Worm (Caenorhabditis elegans) whole organism, L2 larva: ENCODE results near the gene C08F1.6.
A peak's percentile ranks its signal among the peaks of the same experiment; 100 is the strongest.
"Not testable (repeated sequence)": the region's sequence is repeated elsewhere in the genome, so short reads cannot be mapped to it uniquely, and the experiment has no call there.

Experiments
- C34F6.9 ChIP-seq: fragments of 150-350 bp; optimal IDR thresholded peaks from 2 replicates; lab custom pipeline; 2014; ENCODE audit warnings: missing biosample characterization, missing genetic modification characterization
- R02D3.7 ChIP-seq: fragments of 150-350 bp; optimal IDR thresholded peaks from 2 replicates; lab custom pipeline; 2014; ENCODE audit warnings: missing biosample characterization, missing genetic modification characterization
- ZK546.5 ChIP-seq: sonication (generic microtip); optimal IDR thresholded peaks from 2 replicates; lab custom pipeline; 2017; ENCODE audit warnings: missing biosample characterization, missing genetic modification characterization
- alr-1 ChIP-seq: fragments of 150-350 bp; optimal IDR thresholded peaks from 2 replicates; lab custom pipeline; 2014; ENCODE audit warnings: missing biosample characterization, missing genetic modification characterization
- aly-2 ChIP-seq: fragments of 150-350 bp; optimal IDR thresholded peaks from 2 replicates; lab custom pipeline; 2014; ENCODE audit warnings: missing biosample characterization, missing genetic modification characterization
- ama-1 ChIP-seq: fragments of 150-350 bp; optimal IDR thresholded peaks from 2 replicates; lab custom pipeline; 2018; ENCODE audit warnings: inconsistent platforms
- blmp-1 ChIP-seq: sonication (generic microtip); optimal IDR thresholded peaks from 2 replicates; lab custom pipeline; 2017; ENCODE audit warnings: missing genetic modification characterization, mild to moderate bottlenecking, missing compliant biosample characterization, antibody characterized with exemption, moderate library complexity; ENCODE audit not compliant: insufficient read depth
- ceh-82 ChIP-seq: fragments of 150-350 bp; optimal IDR thresholded peaks from 2 replicates; lab custom pipeline; 2014; ENCODE audit warnings: missing biosample characterization, missing genetic modification characterization
- crh-2 ChIP-seq: sonication (generic microtip); optimal IDR thresholded peaks from 2 replicates; lab custom pipeline; 2017; ENCODE audit warnings: missing biosample characterization, missing genetic modification characterization
- egl-27 ChIP-seq: sonication (generic microtip); optimal IDR thresholded peaks from 3 replicates; lab custom pipeline; 2017; ENCODE audit warnings: missing biosample characterization, missing genetic modification reagents, missing genetic modification characterization
- elt-1 ChIP-seq: fragments of 150-350 bp; optimal IDR thresholded peaks from 2 replicates; lab custom pipeline; 2014; ENCODE audit warnings: missing biosample characterization, missing genetic modification characterization
- elt-3 ChIP-seq: sonication (generic microtip); optimal IDR thresholded peaks from 2 replicates; lab custom pipeline; 2017; ENCODE audit warnings: missing biosample characterization, missing genetic modification characterization
- fos-1 ChIP-seq: fragments of 150-350 bp; optimal IDR thresholded peaks from 2 replicates; lab custom pipeline; 2014; ENCODE audit warnings: missing biosample characterization, missing genetic modification characterization
- gmeb-1 ChIP-seq: fragments of 150-350 bp; optimal IDR thresholded peaks from 2 replicates; lab custom pipeline; 2014; ENCODE audit warnings: missing biosample characterization, missing genetic modification characterization
- lin-13 ChIP-seq: fragments of 150-350 bp; optimal IDR thresholded peaks from 2 replicates; lab custom pipeline; 2014; ENCODE audit warnings: missing biosample characterization, missing genetic modification reagents, missing genetic modification characterization
- lin-39 ChIP-seq: fragments of 150-350 bp; optimal IDR thresholded peaks from 2 replicates; lab custom pipeline; 2014; ENCODE audit warnings: missing biosample characterization, missing genetic modification reagents, missing genetic modification characterization
- lsy-2 ChIP-seq, 2 experiments: fragments of 150-350 bp in 1 of 2; sonication (generic microtip) in 1 of 2; optimal IDR thresholded peaks; 2 replicates each; lab custom pipeline; 2014 to 2017; ENCODE audit warnings: missing biosample characterization in 2 of 2, missing genetic modification characterization in 2 of 2
- mab-5 ChIP-seq: fragments of 150-350 bp; optimal IDR thresholded peaks from 2 replicates; lab custom pipeline; 2014; ENCODE audit warnings: missing biosample characterization, missing genetic modification characterization
- mbf-1 ChIP-seq: sonication (generic microtip); optimal IDR thresholded peaks from 2 replicates; lab custom pipeline; 2017; ENCODE audit warnings: missing biosample characterization, missing genetic modification characterization
- mdl-1 ChIP-seq, 2 experiments: fragments of 150-350 bp in 1 of 2; sonication (generic microtip) in 1 of 2; optimal IDR thresholded peaks; 2 replicates each; lab custom pipeline; 2017; ENCODE audit warnings: missing biosample characterization in 2 of 2, missing genetic modification characterization in 2 of 2
- nhr-11 ChIP-seq: fragments of 150-350 bp; optimal IDR thresholded peaks from 2 replicates; lab custom pipeline; 2014; ENCODE audit warnings: missing biosample characterization, missing genetic modification characterization
- nhr-12 ChIP-seq: fragments of 150-350 bp; optimal IDR thresholded peaks from 2 replicates; lab custom pipeline; 2014; ENCODE audit warnings: missing biosample characterization, missing genetic modification characterization
- nhr-129 ChIP-seq: fragments of 150-350 bp; optimal IDR thresholded peaks from 2 replicates; lab custom pipeline; 2014; ENCODE audit warnings: missing biosample characterization, missing genetic modification characterization
- nhr-21 ChIP-seq: fragments of 150-350 bp; optimal IDR thresholded peaks from 2 replicates; lab custom pipeline; 2014; ENCODE audit warnings: missing biosample characterization, missing genetic modification characterization
- nhr-237 ChIP-seq: fragments of 150-350 bp; optimal IDR thresholded peaks from 2 replicates; lab custom pipeline; 2014; ENCODE audit warnings: missing biosample characterization, missing genetic modification characterization
- nhr-25 ChIP-seq: fragments of 150-350 bp; sonication (generic microtip); optimal IDR thresholded peaks from 3 replicates; lab custom pipeline; 2014; ENCODE audit warnings: missing biosample characterization, missing genetic modification characterization
- nhr-6 ChIP-seq: fragments of 150-350 bp; optimal IDR thresholded peaks from 2 replicates; lab custom pipeline; 2014; ENCODE audit warnings: missing biosample characterization, missing genetic modification characterization
- sem-4 ChIP-seq: fragments of 150-350 bp; optimal IDR thresholded peaks from 2 replicates; lab custom pipeline; 2014; ENCODE audit warnings: missing biosample characterization, missing genetic modification reagents, missing genetic modification characterization
- sma-3 ChIP-seq: sonication (generic microtip); optimal IDR thresholded peaks from 2 replicates; lab custom pipeline; 2016; ENCODE audit warnings: missing genetic modification reagents, missing genetic modification characterization, missing compliant biosample characterization
- sma-9 ChIP-seq, 2 experiments: fragments of 150-350 bp in 1 of 2; sonication (generic microtip) in 1 of 2; optimal IDR thresholded peaks; 2 replicates each; lab custom pipeline; 2014 to 2016; ENCODE audit warnings: missing genetic modification characterization in 2 of 2, mild to moderate bottlenecking in 1 of 2, missing biosample characterization in 1 of 2, missing compliant biosample characterization in 1 of 2, missing genetic modification reagents in 1 of 2, moderate library complexity in 1 of 2
- snpc-4 ChIP-seq: fragments of 150-350 bp; optimal IDR thresholded peaks from 2 replicates; lab custom pipeline; 2014; ENCODE audit warnings: missing biosample characterization, missing genetic modification characterization
- unc-55 ChIP-seq: fragments of 150-350 bp; sonication (generic microtip); optimal IDR thresholded peaks from 3 replicates; lab custom pipeline; 2014; ENCODE audit warnings: missing biosample characterization, missing genetic modification reagents, missing genetic modification characterization
- unc-62 ChIP-seq: fragments of 150-350 bp; optimal IDR thresholded peaks from 2 replicates; lab custom pipeline; 2014; ENCODE audit warnings: missing biosample characterization, missing genetic modification reagents, missing genetic modification characterization
- zag-1 ChIP-seq: fragments of 150-350 bp; optimal IDR thresholded peaks from 2 replicates; lab custom pipeline; 2014; ENCODE audit warnings: missing biosample characterization, missing genetic modification characterization
- ztf-1 ChIP-seq: fragments of 200-800 bp; sonication (Bioruptor generic); conservative IDR thresholded peaks from 2 replicates; pipeline ENCODE4 v1.3.6; 2022; ENCODE audit warnings: missing genetic modification characterization, missing compliant biosample characterization
- ztf-4 ChIP-seq: fragments of 150-350 bp; optimal IDR thresholded peaks from 2 replicates; lab custom pipeline; 2014; ENCODE audit warnings: missing biosample characterization, missing genetic modification characterization

The C08F1.6 gene

DNA sequence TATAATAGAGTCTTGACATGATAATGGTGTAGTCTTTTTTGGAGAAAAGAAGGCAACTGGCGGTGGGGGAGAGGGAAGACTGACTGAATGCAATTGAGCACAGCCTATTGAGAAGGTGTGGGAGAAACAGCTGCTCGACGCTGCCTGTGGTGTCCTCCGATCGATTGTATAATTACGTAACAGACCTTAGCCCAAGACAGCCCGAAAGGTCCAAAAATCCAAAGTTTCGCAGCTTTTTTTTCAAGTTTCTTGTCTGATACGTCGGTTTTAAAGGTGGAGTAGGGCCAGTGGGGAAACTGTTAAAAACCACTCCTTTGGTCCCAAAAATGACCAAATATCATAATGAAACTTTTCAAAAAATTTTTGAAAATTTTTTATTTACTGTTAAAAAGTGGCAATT lies at the start of gene C08F1.6, which contains the start of gene fbxb-13:
C08F1.6 (minus strand) TSS at position 101 of the 400 bp plus-strand sequence.
fbxb-13 (plus strand) TSS at position 191 of the 400 bp plus-strand sequence.
- TF ChIP-seq nhr-6 (tag; lab: Kevin White, UChicago) (no peak), egl-27 (tag; lab: Kevin White, UChicago) (no peak), elt-1 (no peak), alr-1 (tag; lab: Kevin White, UChicago) (no peak), nhr-237 (tag; lab: Kevin White, UChicago) (no peak), lin-39 (no peak), ZK546.5 (no peak), fos-1 (tag; lab: Kevin White, UChicago) (no peak), R02D3.7 (tag; lab: Kevin White, UChicago) (no peak), aly-2 (tag; lab: Kevin White, UChicago) (no peak), ztf-1 (no peak), nhr-21 (no peak), crh-2 (tag; lab: Kevin White, UChicago) (no peak), ama-1 (lab: Kevin White, UChicago) (no peak), unc-62 (GFP tag; lab: Kevin White, UChicago) (no peak)

DNA sequence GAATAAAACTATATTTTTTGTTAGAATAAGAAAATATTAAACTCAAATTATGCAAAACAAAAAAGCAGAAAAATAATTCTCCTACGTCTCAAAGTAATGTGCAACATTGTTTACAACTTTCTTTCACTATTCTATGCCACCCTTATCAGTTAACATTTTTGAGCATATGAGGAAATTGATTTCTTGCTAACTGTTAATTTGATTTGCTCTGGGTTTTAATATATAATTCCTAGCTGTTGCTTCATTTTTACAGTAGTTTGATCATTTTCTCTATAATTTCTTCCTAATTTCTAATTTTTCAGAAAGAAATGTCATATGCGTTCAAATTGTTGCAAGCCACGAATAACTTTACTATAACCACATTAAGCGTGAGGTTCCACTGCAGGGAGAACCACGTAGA lies 48.2 kb upstream of the C08F1.6 start, which contains the start of gene T08E11.1:
T08E11.1 (plus strand) TSS at position 301 of the 400 bp plus-strand sequence.
- TF ChIP-seq mdl-1 (tag; optimal IDR thresholded peaks at IDR 0.05; lab: Kevin White, UChicago) (no peak), ama-1 (lab: Kevin White, UChicago) (no peak), egl-27 (tag; lab: Kevin White, UChicago) (no peak), lin-39 (no peak), R02D3.7 (tag; lab: Kevin White, UChicago) (no peak), nhr-6 (tag; lab: Kevin White, UChicago) (no peak), ceh-82 (tag; lab: Kevin White, UChicago) (no peak), mab-5 (tag; lab: Kevin White, UChicago) (no peak), sma-3 (GFP tag; lab: Kevin White, UChicago) (no peak), unc-62 (GFP tag; lab: Kevin White, UChicago) (no peak), alr-1 (tag; lab: Kevin White, UChicago) (no peak), blmp-1 (no peak), nhr-11 (no peak), unc-55 (no peak), zag-1 (tag; lab: Kevin White, UChicago) (no peak), nhr-25 (tag; lab: Kevin White, UChicago) (no peak), ztf-1 (no peak)

DNA sequence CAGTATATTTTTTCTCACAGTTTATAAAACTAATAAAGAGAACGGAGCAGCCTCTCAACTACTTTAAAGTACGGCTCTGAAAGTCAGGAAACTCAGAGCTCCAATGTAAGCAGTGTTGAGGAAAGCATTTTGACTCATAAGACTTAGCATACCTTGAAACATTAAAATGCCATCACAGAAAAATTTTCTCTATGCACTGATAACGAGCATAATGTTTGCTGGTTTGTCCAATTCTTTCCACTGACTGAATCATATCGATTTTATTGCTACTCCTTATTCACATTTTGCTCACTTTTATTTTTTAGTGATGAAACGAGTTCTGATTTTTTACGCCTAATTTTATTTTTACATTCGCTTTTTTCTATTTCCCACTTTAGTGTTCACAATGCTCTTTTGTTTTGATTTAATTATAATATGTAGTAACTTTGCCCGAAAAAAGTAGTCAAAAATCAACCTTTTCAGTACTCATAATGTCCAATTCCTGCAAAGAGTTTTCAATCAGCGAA lies 43.9 kb upstream of the C08F1.6 start, which contains the start of gene math-39:
math-39 (plus strand) TSS at position 456 of the 506 bp plus-strand sequence.
- TF ChIP-seq fos-1 (tag; lab: Kevin White, UChicago) = peak; percentile 73
- TF ChIP-seq ZK546.5 = no peak

DNA sequence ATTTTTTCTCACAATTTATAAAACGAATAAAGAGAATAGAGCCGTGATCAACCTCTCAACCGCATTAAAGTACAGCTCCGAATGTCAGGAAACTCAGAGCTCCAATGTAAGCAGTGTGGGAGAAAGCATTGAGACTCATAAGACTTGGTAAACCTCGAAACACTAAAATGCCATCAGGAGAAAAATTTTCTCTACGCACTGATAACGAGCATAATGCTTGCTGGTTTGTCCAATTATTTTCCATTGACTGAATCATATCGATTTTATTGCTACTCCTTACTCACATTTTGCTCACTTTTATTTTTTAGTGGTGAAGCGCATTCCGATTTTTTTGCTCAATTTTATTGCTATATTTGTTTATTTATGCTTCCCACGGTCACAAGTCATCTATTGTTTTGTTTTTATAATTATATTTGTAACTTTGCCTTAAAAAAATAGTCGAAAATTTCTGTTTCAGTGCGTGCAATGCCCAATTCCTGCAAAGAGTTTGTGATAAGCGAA lies 42.2 kb upstream of the C08F1.6 start, which contains the start of gene math-40:
math-40 (plus strand) TSS at position 451 of the 501 bp plus-strand sequence.
- TF ChIP-seq C34F6.9 (tag; lab: Kevin White, UChicago) (no peak), fos-1 (tag; lab: Kevin White, UChicago) (peak; percentile 80), alr-1 (tag; lab: Kevin White, UChicago) (no peak), ama-1 (lab: Kevin White, UChicago) (no peak), nhr-11 (no peak), mbf-1 (no peak), blmp-1 (no peak), mdl-1 (tag; optimal IDR thresholded peaks at IDR 0.05; lab: Kevin White, UChicago) (no peak), unc-55 (no peak)

ce11 chrII:1824329-1824728 lies 36.3 kb upstream of the C08F1.6 start, which contains the start of gene math-41:
Gene math-41 (plus strand): TSS chrII:1824629.
- not testable (repeated sequence) for TF ChIP-seq ztf-1, nhr-21, unc-55

DNA sequence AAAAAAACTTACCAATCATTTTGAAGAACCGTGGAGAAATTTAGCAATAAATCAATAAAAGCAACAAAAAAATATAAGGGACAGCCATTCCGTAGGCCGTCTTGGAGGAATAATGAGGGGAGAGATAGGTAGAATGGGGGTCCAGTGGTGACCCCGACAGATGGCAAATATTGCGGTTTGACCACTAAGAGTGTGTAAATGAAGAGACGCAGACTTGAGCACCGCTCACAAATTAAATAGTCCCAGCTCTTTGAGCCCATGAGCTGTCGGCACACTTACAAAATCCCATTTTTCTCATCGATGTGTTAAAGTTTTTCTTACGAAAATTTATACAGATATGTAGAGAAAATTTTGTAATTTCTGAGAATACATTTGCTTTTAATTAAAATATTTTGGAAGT lies 32.8 kb upstream of the C08F1.6 start, which contains the start of gene fbxa-3:
fbxa-3 (minus strand) TSS at position 101 of the 400 bp plus-strand sequence.
- no peak for TF ChIP-seq ztf-4 (tag; lab: Kevin White, UChicago)

DNA sequence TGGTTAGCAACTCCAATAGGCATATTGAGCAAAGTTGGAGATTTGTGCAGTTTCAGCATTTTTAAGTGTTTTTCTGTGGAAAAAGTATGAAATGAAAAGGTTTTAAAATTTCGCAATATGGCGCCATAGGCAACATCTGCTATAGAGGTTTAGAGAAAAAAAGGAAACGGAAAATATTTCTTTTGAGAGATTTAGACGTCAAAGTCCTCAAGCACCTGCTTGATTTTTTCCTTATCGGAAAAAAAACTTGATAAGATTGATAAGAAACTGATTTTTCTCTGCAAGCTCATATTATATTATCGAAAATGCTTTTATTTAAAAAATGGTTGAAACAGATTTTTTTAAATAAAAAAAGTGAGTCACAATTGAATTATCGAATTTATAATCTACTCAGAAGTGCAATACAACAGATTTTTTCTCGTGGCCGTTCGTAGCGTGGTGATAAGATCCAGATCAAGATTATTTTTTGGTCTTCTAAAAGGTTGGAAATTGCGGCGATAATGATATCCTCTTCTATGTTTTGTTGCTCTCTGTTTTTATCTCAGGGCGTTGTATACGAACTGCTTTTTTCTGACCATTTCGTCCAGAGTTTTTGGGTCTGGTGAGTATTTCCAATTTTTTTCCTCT lies 32.1 kb upstream of the C08F1.6 start, which contains the start of gene fbxc-19:
fbxc-19 (plus strand) TSS at position 536 of the 627 bp plus-strand sequence.
- TF ChIP-seq alr-1 (tag; lab: Kevin White, UChicago) = no peak
- no peak for TF ChIP-seq blmp-1
- TF ChIP-seq elt-1 = no peak
- TF ChIP-seq lsy-2 (tag; optimal IDR thresholded peaks at IDR 0.05; lab: Kevin White, UChicago) = peak; percentile 46 to 75
- peak; percentile 82 for TF ChIP-seq sma-9 (GFP tag; optimal IDR thresholded peaks at IDR 0.05; lab: Kevin White, UChicago)
- no peak for TF ChIP-seq sma-9 (tag; optimal IDR thresholded peaks at IDR 0.05; lab: Kevin White, UChicago)
- TF ChIP-seq unc-55 = peak; percentile 71
- no peak for TF ChIP-seq unc-62 (GFP tag; lab: Kevin White, UChicago)
- peak; percentile 87 for TF ChIP-seq C34F6.9 (tag; lab: Kevin White, UChicago)
- no peak for TF ChIP-seq snpc-4 (tag; lab: Kevin White, UChicago)
- TF ChIP-seq egl-27 (tag; lab: Kevin White, UChicago) = peak; percentile 45
- TF ChIP-seq nhr-129 (tag; lab: Kevin White, UChicago) = peak; percentile 100
- no peak for TF ChIP-seq elt-3 (tag; lab: Kevin White, UChicago)
- no peak for TF ChIP-seq sem-4 (tag; lab: Kevin White, UChicago)
- no peak for TF ChIP-seq mbf-1
- no peak for TF ChIP-seq nhr-12 (tag; lab: Kevin White, UChicago)
- peak; percentile 75 for TF ChIP-seq gmeb-1
- no peak for TF ChIP-seq lin-13 (GFP tag; lab: Kevin White, UChicago)
- TF ChIP-seq nhr-21 = peak; percentile 29
